Worm (Caenorhabditis elegans): ENCODE measurements around the gene gyf-1.
A peak's percentile ranks its signal among the peaks of the same experiment; 100 is the strongest.

ce11 chrII:6695388-6695787 lies 11.4 kb downstream of the gyf-1 start, which contains the start of gene C18H9.5:
- TF ChIP-seq ceh-8 (GFP tag; optimal IDR thresholded peaks at IDR 0.05) = no peak
- no peak for TF ChIP-seq dpl-1 (GFP tag; optimal IDR thresholded peaks at IDR 0.05)
- no peak for TF ChIP-seq Y116A8C.19 (tag; optimal IDR thresholded peaks at IDR 0.05; ENCODE audit: borderline replicate concordance)
- no peak for TF ChIP-seq elt-2 (tag; optimal IDR thresholded peaks at IDR 0.05)
- TF ChIP-seq lin-13 (GFP tag; optimal IDR thresholded peaks at IDR 0.05) = no peak
- peak in 1 of 6 experiments; percentile 7 for TF ChIP-seq elt-3 (tag; optimal IDR thresholded peaks at IDR 0.05)
- no peak for TF ChIP-seq ztf-11 (tag; optimal IDR thresholded peaks at IDR 0.05)
- no peak for TF ChIP-seq ceh-88 (GFP tag; IDR thresholded peaks at IDR 0.05)
- TF ChIP-seq efl-3 (GFP tag; optimal IDR thresholded peaks at IDR 0.05) = no peak
- no peak for TF ChIP-seq tbx-2 (tag; optimal IDR thresholded peaks at IDR 0.05)

All from whole organism, L1 larva.